Fruit fly (Drosophila melanogaster) whole organism: ENCODE results near the gene Dnaaf5.

Experiments
- CG8478 ChIP-seq: fragments of >200 bp; optimal IDR thresholded peaks from 2 replicates; lab custom pipeline; 2018; ENCODE audit warnings: inconsistent platforms
- Dll ChIP-seq: fragments of >200 bp; optimal IDR thresholded peaks from 2 replicates; lab custom pipeline; 2017
- EcR ChIP-seq, 2 experiments: fragments of >200 bp; optimal IDR thresholded peaks; 2 replicates each; lab custom pipeline; 2017; ENCODE audit warnings: missing biosample characterization in 2 of 2, missing genetic modification characterization in 2 of 2, missing genetic modification reagents in 2 of 2
- pan ChIP-seq: fragments of >200 bp; optimal IDR thresholded peaks from 2 replicates; lab custom pipeline; 2017
- psq ChIP-seq: fragments of >200 bp; optimal IDR thresholded peaks from 2 replicates; lab custom pipeline; 2017
- usp ChIP-seq: fragments of >200 bp; optimal IDR thresholded peaks from 2 replicates; lab custom pipeline; 2017; ENCODE audit warnings: missing biosample characterization, missing genetic modification characterization, mixed read lengths

The Dnaaf5 gene

dm6 chr3R:14384502-14384901 lies 22.9 kb upstream of the Dnaaf5 start:
- no peak for TF ChIP-seq usp
- TF ChIP-seq pan (lab: Kevin White, UChicago), result no peak
- TF ChIP-seq psq (lab: Kevin White, UChicago), result no peak
- TF ChIP-seq CG8478, result no peak

dm6 chr3R:14382312-14383046 lies 20.9 kb upstream of the Dnaaf5 start:
- TF ChIP-seq Dll (no peak), pan (lab: Kevin White, UChicago) (no peak), usp (no peak), EcR (GFP tag; optimal IDR thresholded peaks at IDR 0.05; lab: Kevin White, UChicago) (no peak), psq (lab: Kevin White, UChicago) (no peak), CG8478 (no peak)

dm6 chr3R:14381599-14381998 lies 20.0 kb upstream of the Dnaaf5 start, which contains the start of gene soti:
Gene soti, minus strand, starts transcription at chr3R:14381699.
- TF ChIP-seq pan (lab: Kevin White, UChicago), result no peak

- TF ChIP-seq EcR (GFP tag; optimal IDR thresholded peaks at IDR 0.05; lab: Kevin White, UChicago) (no peak), pan (lab: Kevin White, UChicago) (no peak), psq (lab: Kevin White, UChicago) (no peak), CG8478 (no peak), usp (no peak), Dll (no peak)
These were observed 12.2 kb upstream of the Dnaaf5 start for dm6 chr3R:14373828-14374217.

dm6 chr3R:14373192-14373827 lies 11.7 kb upstream of the Dnaaf5 start:
- no peak for TF ChIP-seq usp
- TF ChIP-seq CG8478, result peak; percentile 35
- no peak for TF ChIP-seq EcR (GFP tag; optimal IDR thresholded peaks at IDR 0.05; lab: Kevin White, UChicago)

- TF ChIP-seq usp (no peak), EcR (GFP tag; optimal IDR thresholded peaks at IDR 0.05; lab: Kevin White, UChicago) (no peak), pan (lab: Kevin White, UChicago) (no peak), Dll (no peak), psq (lab: Kevin White, UChicago) (no peak), CG8478 (no peak)
These were observed 11.2 kb upstream of the Dnaaf5 start, which contains the start of gene NK7.1 for dm6 chr3R:14372815-14373191. Gene NK7.1, minus strand, starts transcription at chr3R:14372951.

dm6 chr3R:14371133-14371676 lies 9.6 kb upstream of the Dnaaf5 start:
- TF ChIP-seq EcR (GFP tag; optimal IDR thresholded peaks at IDR 0.05; lab: Kevin White, UChicago) (no peak), CG8478 (no peak), psq (lab: Kevin White, UChicago) (no peak), usp (no peak), Dll (no peak), pan (lab: Kevin White, UChicago) (no peak)

- no peak for TF ChIP-seq psq (lab: Kevin White, UChicago)
- no peak for TF ChIP-seq pan (lab: Kevin White, UChicago)
- TF ChIP-seq EcR (GFP tag; optimal IDR thresholded peaks at IDR 0.05; lab: Kevin White, UChicago), result no peak
- TF ChIP-seq usp, result no peak
- no peak for TF ChIP-seq CG8478
- TF ChIP-seq Dll, result no peak
These were observed 8.8 kb upstream of the Dnaaf5 start for dm6 chr3R:14370199-14370933.

- no peak for TF ChIP-seq usp
- no peak for TF ChIP-seq CG8478
- peak; percentile 33 for TF ChIP-seq Dll
- TF ChIP-seq psq (lab: Kevin White, UChicago), result no peak
- TF ChIP-seq pan (lab: Kevin White, UChicago), result no peak
- no peak for TF ChIP-seq EcR (GFP tag; optimal IDR thresholded peaks at IDR 0.05; lab: Kevin White, UChicago)
These were observed 8.1 kb upstream of the Dnaaf5 start for dm6 chr3R:14369481-14370198.

dm6 chr3R:14366882-14367281 lies 5.3 kb upstream of the Dnaaf5 start:
- TF ChIP-seq pan (lab: Kevin White, UChicago) (no peak), usp (no peak), Dll (no peak), CG8478 (no peak), psq (lab: Kevin White, UChicago) (no peak), EcR (GFP tag; optimal IDR thresholded peaks at IDR 0.05; lab: Kevin White, UChicago) (no peak)

- no peak for TF ChIP-seq usp
- no peak for TF ChIP-seq pan (lab: Kevin White, UChicago)
- TF ChIP-seq Dll, result no peak
- TF ChIP-seq CG8478, result no peak
- TF ChIP-seq EcR (GFP tag; optimal IDR thresholded peaks at IDR 0.05; lab: Kevin White, UChicago), result no peak
- TF ChIP-seq psq (lab: Kevin White, UChicago), result no peak
These were observed 4.3 kb upstream of the Dnaaf5 start for dm6 chr3R:14365918-14366317.

- TF ChIP-seq pan (lab: Kevin White, UChicago), result no peak
- no peak for TF ChIP-seq EcR (GFP tag; optimal IDR thresholded peaks at IDR 0.05; lab: Kevin White, UChicago)
- TF ChIP-seq Dll, result no peak
- no peak for TF ChIP-seq usp
- TF ChIP-seq CG8478, result no peak
These were observed 2.6 kb upstream of the Dnaaf5 start for dm6 chr3R:14364156-14364555.
